Worm (Caenorhabditis elegans) whole organism, dauer: ENCODE results near the gene AC3.5.

Source experiments
- unc-62 ChIP-seq: sonication (generic microtip); optimal IDR thresholded peaks from 2 replicates; lab custom pipeline; 2017; ENCODE audit warnings: missing biosample characterization, missing genetic modification reagents, missing genetic modification characterization

The AC3.5 gene

ce11 chrV:10421802-10422201 lies 33.5 kb downstream of the AC3.5 start, which contains the start of gene col-13:
col-13 (minus strand) TSS chrV:10421902.
- TF ChIP-seq unc-62 (GFP tag; lab: Kevin White, UChicago) = no peak

ce11 chrV:10423511-10423910 lies 35.2 kb downstream of the AC3.5 start:
- no peak for TF ChIP-seq unc-62 (GFP tag; lab: Kevin White, UChicago)

DNA sequence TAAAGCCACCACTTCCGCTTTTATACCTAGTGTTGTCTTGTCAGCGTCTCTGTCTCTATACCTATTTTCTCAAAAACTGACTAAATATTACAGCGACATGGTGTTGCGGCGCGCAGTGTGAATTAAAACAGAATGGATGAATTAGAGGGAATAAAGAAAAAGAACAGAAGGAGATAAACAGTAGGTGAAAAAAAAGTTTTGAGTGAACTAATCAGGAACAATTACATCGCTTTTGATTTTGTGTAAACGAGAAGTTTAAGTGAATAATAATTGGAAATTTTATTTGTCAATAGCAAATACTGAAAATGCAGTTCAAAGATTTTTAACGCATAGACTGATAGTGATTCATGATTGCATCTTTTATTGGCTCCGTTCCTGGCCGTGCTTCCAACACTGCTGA lies 36.8 kb downstream of the AC3.5 start, which contains the start of gene col-12:
Gene col-12 (minus strand): TSS at position 101 of the 400 bp plus-strand sequence.
- no peak for TF ChIP-seq unc-62 (GFP tag; lab: Kevin White, UChicago)

ce11 chrV:10426253-10426652 lies 37.9 kb downstream of the AC3.5 start, which contains the start of gene apc-10:
apc-10 (minus strand) TSS chrV:10426353.
- TF ChIP-seq unc-62 (GFP tag; lab: Kevin White, UChicago) = no peak

DNA sequence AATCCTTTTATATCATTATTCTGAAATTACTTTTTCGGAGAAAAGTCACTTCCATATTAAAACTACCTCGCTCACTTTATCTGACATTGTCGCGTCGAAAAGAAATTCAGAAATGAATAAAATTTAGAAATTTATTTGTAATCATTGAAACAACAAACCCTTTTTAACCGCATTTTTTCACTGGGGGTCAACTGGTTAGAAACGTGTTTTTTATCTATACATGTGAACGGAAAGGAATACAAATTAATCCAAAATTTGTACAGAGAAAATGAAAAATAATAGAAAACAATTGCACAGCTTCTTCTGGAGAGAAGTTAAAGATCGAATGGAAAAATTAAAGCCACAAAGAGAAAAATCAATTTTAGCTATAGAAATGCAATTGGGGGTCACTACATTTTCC lies 40.3 kb downstream of the AC3.5 start, which contains the start of gene tag-314:
Gene tag-314 (minus strand): TSS at position 101 of the 400 bp plus-strand sequence.
- no peak for TF ChIP-seq unc-62 (GFP tag; lab: Kevin White, UChicago)

- no peak for TF ChIP-seq unc-62 (GFP tag; lab: Kevin White, UChicago)
Measured at ce11 chrV:10432607-10433006, 44.3 kb downstream of the AC3.5 start.

ce11 chrV:10433721-10434120 lies 45.4 kb downstream of the AC3.5 start, which contains the start of gene Y32F6A.4:
Y32F6A.4 (minus strand) TSS chrV:10434067.
- no peak for TF ChIP-seq unc-62 (GFP tag; lab: Kevin White, UChicago)

ce11 chrV:10435198-10435597 lies 46.9 kb downstream of the AC3.5 start:
- TF ChIP-seq unc-62 (GFP tag; lab: Kevin White, UChicago) = no peak

ce11 chrV:10436612-10437011 lies 48.3 kb downstream of the AC3.5 start, which contains the start of gene set-22:
set-22 (plus strand) TSS chrV:10436912.
- TF ChIP-seq unc-62 (GFP tag; lab: Kevin White, UChicago) = no peak

ce11 chrV:10440723-10441122 lies 52.4 kb downstream of the AC3.5 start, which contains the start of gene snf-10:
snf-10 (minus strand) TSS chrV:10440823.
- no peak for TF ChIP-seq unc-62 (GFP tag; lab: Kevin White, UChicago)

DNA sequence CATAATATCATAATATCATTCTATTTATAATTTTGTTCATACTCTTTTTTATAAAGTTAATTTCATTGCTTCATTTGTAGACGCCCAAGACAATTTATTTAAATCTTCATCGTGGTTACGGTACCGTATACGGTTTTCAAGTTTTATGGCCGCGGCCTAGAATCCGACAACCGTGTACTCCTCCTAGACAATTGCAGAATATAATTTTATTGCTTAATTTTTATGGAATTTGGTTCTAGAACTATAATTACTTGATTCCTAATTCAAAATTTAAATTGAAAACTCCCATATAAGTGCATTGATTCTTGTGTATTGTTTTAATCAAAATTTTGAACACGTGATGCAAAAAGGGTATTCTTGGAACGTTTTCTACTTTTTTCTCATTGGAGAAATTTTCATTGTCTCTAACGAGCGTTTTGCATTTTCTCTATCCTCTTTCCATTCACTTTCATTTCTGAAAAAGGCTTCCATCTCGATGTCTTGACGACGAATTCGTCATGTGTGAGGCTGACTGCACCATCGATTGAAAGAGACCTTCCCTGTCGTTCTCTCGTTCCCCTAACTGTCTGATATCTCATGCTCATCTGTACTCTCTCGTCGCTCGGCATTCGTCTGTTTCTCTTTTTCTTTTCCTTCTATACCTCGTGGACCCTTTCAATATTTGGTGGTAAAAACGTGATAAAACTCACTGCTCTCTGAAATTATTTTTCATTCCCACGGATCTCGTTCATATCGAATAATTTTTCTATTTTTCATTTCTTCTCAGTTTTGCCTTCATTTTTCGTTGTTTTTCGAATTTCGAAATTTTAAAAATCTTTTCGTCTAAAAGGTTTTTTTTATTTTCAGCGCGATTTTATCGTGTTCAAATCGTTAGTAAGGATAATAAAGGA lies 53.1 kb downstream of the AC3.5 start, which contains the start of gene pap-1:
Gene pap-1 (plus strand): TSS at position 840 of the 890 bp plus-strand sequence.
- no peak for TF ChIP-seq unc-62 (GFP tag; lab: Kevin White, UChicago)
